Worm (Caenorhabditis elegans) whole organism, L3 larva: ENCODE results near the gene npr-4.

Experiments used
- R02D3.7 ChIP-seq: fragments of 150-350 bp; optimal IDR thresholded peaks from 2 replicates; lab custom pipeline; 2014; ENCODE audit warnings: missing biosample characterization, missing genetic modification characterization
- ZK546.5 ChIP-seq: sonication (generic microtip); optimal IDR thresholded peaks from 2 replicates; lab custom pipeline; 2017; ENCODE audit warnings: missing biosample characterization, missing genetic modification characterization
- aly-2 ChIP-seq: fragments of 150-350 bp; optimal IDR thresholded peaks from 2 replicates; lab custom pipeline; 2014; ENCODE audit warnings: missing biosample characterization, missing genetic modification characterization
- ama-1 ChIP-seq: fragments of 150-350 bp; optimal IDR thresholded peaks from 2 replicates; lab custom pipeline; 2018
- ceh-16 ChIP-seq: sonication (generic microtip); optimal IDR thresholded peaks from 2 replicates; lab custom pipeline; 2017; ENCODE audit warnings: missing biosample characterization, missing genetic modification characterization
- ceh-28 ChIP-seq: fragments of 150-350 bp; optimal IDR thresholded peaks from 2 replicates; lab custom pipeline; 2014; ENCODE audit warnings: missing biosample characterization, missing genetic modification reagents, missing genetic modification characterization
- ceh-82 ChIP-seq: fragments of 150-350 bp; optimal IDR thresholded peaks from 2 replicates; lab custom pipeline; 2014; ENCODE audit warnings: missing biosample characterization, missing genetic modification characterization
- ceh-9 ChIP-seq: sonication (generic microtip); optimal IDR thresholded peaks from 2 replicates; lab custom pipeline; 2018; ENCODE audit warnings: missing biosample characterization, missing genetic modification characterization
- daf-12 ChIP-seq: fragments of 150-350 bp; optimal IDR thresholded peaks from 2 replicates; lab custom pipeline; 2014; ENCODE audit warnings: missing biosample characterization, missing genetic modification reagents, missing genetic modification characterization
- egl-27 ChIP-seq: sonication (generic microtip); optimal IDR thresholded peaks from 4 replicates; lab custom pipeline; 2017; ENCODE audit warnings: missing biosample characterization, missing genetic modification reagents, missing genetic modification characterization
- egl-5 ChIP-seq: fragments of 150-350 bp; optimal IDR thresholded peaks from 2 replicates; lab custom pipeline; 2017; ENCODE audit warnings: missing biosample characterization, missing genetic modification reagents, missing genetic modification characterization, inconsistent platforms
- elt-1 ChIP-seq: fragments of 150-350 bp; optimal IDR thresholded peaks from 2 replicates; lab custom pipeline; 2014; ENCODE audit warnings: missing biosample characterization, missing genetic modification characterization
- elt-2 ChIP-seq: sonication (generic microtip); optimal IDR thresholded peaks from 2 replicates; lab custom pipeline; 2016; ENCODE audit warnings: missing genetic modification reagents, mild to moderate bottlenecking, missing genetic modification characterization, missing compliant biosample characterization
- fkh-10 ChIP-seq: sonication (generic microtip); optimal IDR thresholded peaks from 2 replicates; lab custom pipeline; 2017; ENCODE audit warnings: missing biosample characterization, missing genetic modification reagents, missing genetic modification characterization
- fkh-2 ChIP-seq: fragments of 150-350 bp; optimal IDR thresholded peaks from 2 replicates; lab custom pipeline; 2014; ENCODE audit warnings: missing biosample characterization, missing genetic modification reagents, missing genetic modification characterization
- fos-1 ChIP-seq: fragments of 150-350 bp; optimal IDR thresholded peaks from 2 replicates; lab custom pipeline; 2014; ENCODE audit warnings: missing biosample characterization, missing genetic modification characterization
- hmg-11 ChIP-seq: sonication (generic microtip); optimal IDR thresholded peaks from 2 replicates; lab custom pipeline; 2016; ENCODE audit warnings: missing genetic modification characterization, missing compliant biosample characterization
- jun-1 ChIP-seq: fragments of 150-350 bp; optimal IDR thresholded peaks from 2 replicates; lab custom pipeline; 2014; ENCODE audit warnings: missing biosample characterization, missing genetic modification reagents, missing genetic modification characterization
- lin-15B ChIP-seq: fragments of 150-350 bp; optimal IDR thresholded peaks from 2 replicates; lab custom pipeline; 2014; ENCODE audit warnings: missing biosample characterization, missing genetic modification characterization
- lin-39 ChIP-seq: fragments of 150-350 bp; optimal IDR thresholded peaks from 2 replicates; lab custom pipeline; 2018; ENCODE audit warnings: missing biosample characterization, missing genetic modification reagents, missing genetic modification characterization
- lsy-12 ChIP-seq: sonication (generic microtip); optimal IDR thresholded peaks from 2 replicates; lab custom pipeline; 2016; ENCODE audit warnings: mild to moderate bottlenecking, missing genetic modification characterization, missing compliant biosample characterization
- mml-1 ChIP-seq: fragments of 150-350 bp; sonication (generic microtip); optimal IDR thresholded peaks from 3 replicates; lab custom pipeline; 2014; ENCODE audit warnings: missing biosample characterization, missing genetic modification characterization
- nfya-1 ChIP-seq: sonication (generic microtip); optimal IDR thresholded peaks from 2 replicates; lab custom pipeline; 2017; ENCODE audit warnings: missing genetic modification characterization, mild to moderate bottlenecking, missing compliant biosample characterization, antibody characterized with exemption, moderate library complexity; ENCODE audit not compliant: insufficient read depth
- nhr-12 ChIP-seq: fragments of 150-350 bp; optimal IDR thresholded peaks from 2 replicates; lab custom pipeline; 2014; ENCODE audit warnings: missing biosample characterization, missing genetic modification characterization
- nhr-23 ChIP-seq: fragments of 150-350 bp; optimal IDR thresholded peaks from 2 replicates; lab custom pipeline; 2014; ENCODE audit warnings: missing biosample characterization, missing genetic modification reagents, missing genetic modification characterization
- nhr-237 ChIP-seq: fragments of 150-350 bp; optimal IDR thresholded peaks from 2 replicates; lab custom pipeline; 2014; ENCODE audit warnings: missing biosample characterization, missing genetic modification characterization
- nhr-25 ChIP-seq: sonication (generic microtip); optimal IDR thresholded peaks from 2 replicates; lab custom pipeline; 2017; ENCODE audit warnings: missing biosample characterization, missing genetic modification characterization
- nhr-28 ChIP-seq: fragments of 150-350 bp; optimal IDR thresholded peaks from 2 replicates; lab custom pipeline; 2014; ENCODE audit warnings: missing biosample characterization, missing genetic modification characterization
- nhr-43 ChIP-seq: sonication (generic microtip); optimal IDR thresholded peaks from 2 replicates; lab custom pipeline; 2016; ENCODE audit warnings: mild to moderate bottlenecking, missing genetic modification characterization, missing compliant biosample characterization; ENCODE audit not compliant: poor library complexity, severe bottlenecking
- nhr-67 ChIP-seq: fragments of 150-350 bp; optimal IDR thresholded peaks from 2 replicates; lab custom pipeline; 2014; ENCODE audit warnings: missing biosample characterization, missing genetic modification characterization
- nhr-76 ChIP-seq: fragments of 150-350 bp; sonication (generic microtip); optimal IDR thresholded peaks from 5 replicates; lab custom pipeline; 2014; ENCODE audit warnings: missing biosample characterization, missing genetic modification characterization
- nhr-77 ChIP-seq: fragments of 150-350 bp; optimal IDR thresholded peaks from 2 replicates; lab custom pipeline; 2014; ENCODE audit warnings: missing biosample characterization, missing genetic modification characterization
- pha-4 ChIP-seq: fragments of 150-350 bp; optimal IDR thresholded peaks from 2 replicates; lab custom pipeline; 2014; ENCODE audit warnings: missing biosample characterization, missing genetic modification reagents, missing genetic modification characterization
- pqm-1 ChIP-seq: fragments of 150-350 bp; optimal IDR thresholded peaks from 2 replicates; lab custom pipeline; 2017; ENCODE audit warnings: missing biosample characterization, missing genetic modification characterization, inconsistent platforms
- sea-2 ChIP-seq: fragments of 150-350 bp; sonication (generic microtip); optimal IDR thresholded peaks from 4 replicates; lab custom pipeline; 2014; ENCODE audit warnings: missing biosample characterization, missing genetic modification reagents, missing genetic modification characterization
- skn-1 ChIP-seq: fragments of 150-350 bp; optimal IDR thresholded peaks from 2 replicates; lab custom pipeline; 2014; ENCODE audit warnings: missing biosample characterization, missing genetic modification characterization
- snpc-4 ChIP-seq: fragments of 150-350 bp; optimal IDR thresholded peaks from 2 replicates; lab custom pipeline; 2014; ENCODE audit warnings: missing biosample characterization, missing genetic modification characterization
- tbx-2 ChIP-seq: sonication (generic microtip); optimal IDR thresholded peaks from 2 replicates; lab custom pipeline; 2016; ENCODE audit warnings: mild to moderate bottlenecking, missing genetic modification characterization, missing compliant biosample characterization
- unc-39 ChIP-seq: sonication (generic microtip); optimal IDR thresholded peaks from 4 replicates; lab custom pipeline; 2017; ENCODE audit warnings: missing biosample characterization, missing genetic modification characterization
- unc-62 ChIP-seq: fragments of 150-350 bp; sonication (generic microtip); optimal IDR thresholded peaks from 4 replicates; lab custom pipeline; 2014; ENCODE audit warnings: missing biosample characterization, missing genetic modification reagents, missing genetic modification characterization
- zag-1 ChIP-seq: fragments of 150-350 bp; optimal IDR thresholded peaks from 2 replicates; lab custom pipeline; 2014; ENCODE audit warnings: missing biosample characterization, missing genetic modification characterization
- ztf-11 ChIP-seq: fragments of 150-350 bp; optimal IDR thresholded peaks from 2 replicates; lab custom pipeline; 2014; ENCODE audit warnings: missing biosample characterization, missing genetic modification characterization
- ztf-4 ChIP-seq: fragments of 150-350 bp; optimal IDR thresholded peaks from 2 replicates; lab custom pipeline; 2014; ENCODE audit warnings: missing biosample characterization, missing genetic modification characterization

npr-4 gene

DNA sequence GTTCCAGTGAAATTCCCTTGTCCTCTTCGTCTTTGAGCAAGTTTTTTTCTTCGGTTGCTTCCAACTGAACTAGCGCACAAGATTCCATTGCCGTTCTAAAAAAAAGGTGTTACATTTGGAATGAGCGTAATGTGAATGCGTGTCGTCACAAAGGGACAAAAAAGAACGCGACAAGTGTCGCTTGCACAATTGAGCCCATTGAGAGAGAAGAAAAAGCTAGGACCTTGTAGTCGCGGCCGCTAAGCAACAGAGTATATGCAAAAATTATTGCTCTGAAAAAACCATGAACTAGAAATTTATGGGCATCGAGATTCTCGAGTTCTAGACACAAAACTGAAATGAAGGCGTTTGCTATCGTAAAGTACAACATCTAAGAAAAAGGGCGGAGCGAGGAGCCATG is 34.9 kb upstream of the npr-4 start, which contains the start of gene T24D5.2:
TSS of gene T24D5.2 (minus strand) at position 101 of the 400 bp plus-strand sequence.
- TF ChIP-seq lin-15B (tag; lab: Kevin White, UChicago) (no peak), pha-4 (tag; lab: Kevin White, UChicago) (no peak), nhr-77 (tag; lab: Kevin White, UChicago) (no peak), aly-2 (tag; lab: Kevin White, UChicago) (no peak), egl-5 (no peak), ztf-11 (no peak), nhr-23 (tag; lab: Kevin White, UChicago) (no peak), fkh-10 (no peak), nhr-25 (tag; lab: Kevin White, UChicago) (no peak), sea-2 (GFP tag; lab: Kevin White, UChicago) (no peak), unc-62 (no peak), nhr-76 (tag; lab: Kevin White, UChicago) (no peak), ZK546.5 (no peak), nfya-1 (tag; lab: Kevin White, UChicago) (no peak), pqm-1 (tag; lab: Kevin White, UChicago) (no peak), fkh-2 (no peak), lsy-12 (tag; lab: Kevin White, UChicago) (no peak), egl-27 (tag; lab: Kevin White, UChicago) (no peak)

DNA sequence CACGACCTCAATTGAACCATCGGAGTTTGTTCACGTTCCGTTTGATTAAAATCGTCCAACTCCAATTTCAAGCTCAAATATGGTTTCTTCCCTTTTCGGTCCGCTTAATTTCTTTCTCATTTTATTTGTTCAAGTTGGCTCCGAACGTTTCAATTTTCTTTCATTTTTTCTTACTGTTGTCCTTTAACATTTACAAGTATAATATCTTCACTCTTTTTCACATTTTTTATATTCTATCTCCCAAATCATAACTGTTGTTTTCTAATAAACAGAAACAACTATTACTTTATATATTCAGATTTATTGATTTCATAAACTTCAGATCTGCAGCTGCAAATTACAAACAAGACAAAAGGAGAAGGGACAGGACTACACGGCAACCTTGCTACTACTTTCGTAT is 32.0 kb upstream of the npr-4 start:
- TF ChIP-seq skn-1 (tag; lab: Kevin White, UChicago) (no peak), fkh-2 (no peak), daf-12 (tag; lab: Kevin White, UChicago) (no peak), ceh-9 (no peak), jun-1 (tag; lab: Kevin White, UChicago) (no peak), nhr-28 (no peak), ama-1 (lab: Kevin White, UChicago) (no peak), lin-15B (tag; lab: Kevin White, UChicago) (no peak), unc-39 (tag; lab: Kevin White, UChicago) (no peak)

ce11 chrX:12579774-12580173 is 28.3 kb upstream of the npr-4 start, which contains the start of gene T24D5.3:
Gene T24D5.3 (plus strand): TSS chrX:12580074.
- TF ChIP-seq fkh-10, result no peak
- TF ChIP-seq nhr-77 (tag; lab: Kevin White, UChicago), result no peak
- no peak for TF ChIP-seq nhr-67

- TF ChIP-seq nhr-237, result no peak
- no peak for TF ChIP-seq skn-1 (tag; lab: Kevin White, UChicago)
Measured at ce11 chrX:12574473-12574872, 23.0 kb upstream of the npr-4 start, which contains the start of gene T24D5.1. Gene T24D5.1 (plus strand): TSS chrX:12574773.

ce11 chrX:12563589-12563988 is 12.1 kb upstream of the npr-4 start:
- no peak for TF ChIP-seq daf-12 (tag; lab: Kevin White, UChicago)
- TF ChIP-seq egl-5, result no peak
- TF ChIP-seq fos-1 (tag; lab: Kevin White, UChicago), result no peak
- no peak for TF ChIP-seq zag-1 (tag; lab: Kevin White, UChicago)
- TF ChIP-seq jun-1 (tag; lab: Kevin White, UChicago), result peak; percentile 60
- no peak for TF ChIP-seq snpc-4 (tag; lab: Kevin White, UChicago)
- TF ChIP-seq hmg-11, result peak; percentile 93
- TF ChIP-seq fkh-2, result no peak
- TF ChIP-seq ama-1 (lab: Kevin White, UChicago), result no peak
- TF ChIP-seq ztf-4 (tag; lab: Kevin White, UChicago), result no peak
- peak; percentile 46 for TF ChIP-seq ceh-82 (tag; lab: Kevin White, UChicago)
- TF ChIP-seq unc-39 (tag; lab: Kevin White, UChicago), result no peak
- peak; percentile 60 for TF ChIP-seq nfya-1 (tag; lab: Kevin White, UChicago)
- TF ChIP-seq skn-1 (tag; lab: Kevin White, UChicago), result peak; percentile 6
- peak; percentile 42 for TF ChIP-seq nhr-25 (tag; lab: Kevin White, UChicago)
- TF ChIP-seq nhr-12 (tag; lab: Kevin White, UChicago), result no peak
- peak; percentile 45 for TF ChIP-seq elt-2 (tag; lab: Kevin White, UChicago)
- TF ChIP-seq pqm-1 (tag; lab: Kevin White, UChicago), result no peak
- no peak for TF ChIP-seq nhr-237
- TF ChIP-seq R02D3.7 (tag; lab: Kevin White, UChicago), result no peak
- peak; percentile 15 for TF ChIP-seq ceh-28 (tag; lab: Kevin White, UChicago)
- TF ChIP-seq mml-1, result no peak
- peak; percentile 40 for TF ChIP-seq lin-39 (tag; lab: Kevin White, UChicago)
- no peak for TF ChIP-seq nhr-28
- no peak for TF ChIP-seq elt-1 (tag; lab: Kevin White, UChicago)
- peak; percentile 76 for TF ChIP-seq nhr-43 (tag; lab: Kevin White, UChicago)
- TF ChIP-seq ZK546.5, result no peak
- no peak for TF ChIP-seq ceh-16 (tag; lab: Kevin White, UChicago)
- no peak for TF ChIP-seq aly-2 (tag; lab: Kevin White, UChicago)
- TF ChIP-seq nhr-67, result no peak
- TF ChIP-seq ztf-11, result no peak
- no peak for TF ChIP-seq nhr-77 (tag; lab: Kevin White, UChicago)
- peak; percentile 72 for TF ChIP-seq tbx-2 (tag; lab: Kevin White, UChicago)
- no peak for TF ChIP-seq nhr-23 (tag; lab: Kevin White, UChicago)
- no peak for TF ChIP-seq sea-2 (GFP tag; lab: Kevin White, UChicago)
- TF ChIP-seq lsy-12 (tag; lab: Kevin White, UChicago), result no peak
- TF ChIP-seq nhr-76 (tag; lab: Kevin White, UChicago), result no peak
- peak; percentile 44 for TF ChIP-seq egl-27 (tag; lab: Kevin White, UChicago)
